Fruit fly (Drosophila melanogaster) whole organism, pupa: ENCODE data around the gene CAH5.

Experiments
- CG10348 ChIP-seq: fragments of 200-800 bp; sonication (Bioruptor generic); IDR thresholded peaks from 2 replicates; pipeline ENCODE4 v1.3.6; 2022; ENCODE audit warnings: missing biosample characterization, missing genetic modification characterization
- CG12605 ChIP-seq: fragments of 200-800 bp; sonication (Bioruptor generic); IDR thresholded peaks from 2 replicates; pipeline ENCODE4 v1.3.6; 2022; ENCODE audit warnings: missing biosample characterization, missing genetic modification characterization
- CG15710 ChIP-seq: fragments of 200-800 bp; sonication (Bioruptor generic); optimal IDR thresholded peaks from 2 replicates; lab custom pipeline; 2018; ENCODE audit warnings: missing biosample characterization, mild to moderate bottlenecking, missing genetic modification characterization, moderate library complexity
- CG32121 ChIP-seq: fragments of 200-800 bp; sonication (Bioruptor generic); IDR thresholded peaks from 2 replicates; pipeline ENCODE4 v1.3.6; 2022; ENCODE audit warnings: missing biosample characterization, missing genetic modification characterization
- EcR ChIP-seq: fragments of 200-800 bp; sonication (Bioruptor generic); optimal IDR thresholded peaks from 3 replicates; lab custom pipeline; 2019; ENCODE audit warnings: missing biosample characterization, missing genetic modification characterization, mild to moderate bottlenecking, moderate library complexity, missing genetic modification reagents
- Ets98B ChIP-seq: fragments of 200-800 bp; sonication (Bioruptor generic); IDR thresholded peaks from 2 replicates; pipeline ENCODE4 v1.3.6; 2022; ENCODE audit warnings: missing biosample characterization, missing genetic modification characterization
- Pif1B ChIP-seq: fragments of 200-800 bp; sonication (Bioruptor generic); optimal IDR thresholded peaks from 3 replicates; lab custom pipeline; 2016; ENCODE audit warnings: missing biosample characterization, missing genetic modification characterization
- fd96Ca ChIP-seq: fragments of 200-800 bp; sonication (Bioruptor generic); IDR thresholded peaks from 3 replicates; pipeline ENCODE4 v1.3.6; 2022; ENCODE audit warnings: missing biosample characterization, missing genetic modification characterization
- rn ChIP-seq: fragments of 200-800 bp; sonication (Bioruptor generic); IDR thresholded peaks from 2 replicates; pipeline ENCODE4 v1.3.6; 2022; ENCODE audit warnings: missing biosample characterization, missing genetic modification characterization

- TF ChIP-seq rn (GFP tag; lab: Robert Waterston, UW) (no peak), CG10348 (GFP tag; lab: Robert Waterston, UW) (no peak), CG32121 (GFP tag; lab: Robert Waterston, UW) (no peak), fd96Ca (GFP tag; lab: Robert Waterston, UW) (no peak), Ets98B (no peak), EcR (GFP tag; lab: Kevin White, UChicago) (no peak), Pif1B (GFP tag; lab: Kevin White, UChicago) (no peak), CG12605 (GFP tag; lab: Robert Waterston, UW) (no peak), CG15710 (tag; lab: Kevin White, UChicago) (no peak)
Observed at dm6 chr3R:31296989-31297388, 34.6 kb downstream of the CAH5 start.
